Fruit fly (Drosophila melanogaster) whole organism, wandering third instar larva: Measurements from ENCODE around the gene CAH6.

ENCODE experiments used
- Abd-B ChIP-seq: fragments of >200 bp; optimal IDR thresholded peaks from 2 replicates; lab custom pipeline; 2017; ENCODE audit warnings: missing biosample characterization, missing genetic modification characterization
- CG9705 ChIP-seq: fragments of 200-800 bp; sonication (Bioruptor generic); optimal IDR thresholded peaks from 2 replicates; lab custom pipeline; 2018; ENCODE audit warnings: missing biosample characterization, mild to moderate bottlenecking, missing genetic modification characterization
- CrebA ChIP-seq: fragments of 200-800 bp; sonication (Bioruptor generic); optimal IDR thresholded peaks from 2 replicates; lab custom pipeline; 2016; ENCODE audit warnings: missing biosample characterization, mild to moderate bottlenecking, missing genetic modification characterization, borderline replicate concordance
- Dfd ChIP-seq: fragments of >200 bp; optimal IDR thresholded peaks from 2 replicates; lab custom pipeline; 2017; ENCODE audit warnings: missing biosample characterization, missing genetic modification characterization
- Rel ChIP-seq, 2 experiments: fragments of 200-800 bp; sonication (Bioruptor generic) in 1 of 2; optimal IDR thresholded peaks; 2 replicates in 1 of 2; 3 replicates in 1 of 2; lab custom pipeline; 2016 to 2019; ENCODE audit warnings: mild to moderate bottlenecking in 2 of 2, missing biosample characterization in 2 of 2, missing genetic modification characterization in 2 of 2, moderate library complexity in 1 of 2
- dl ChIP-seq, 2 experiments: fragments of 175-275, 200-275 bp in 1 of 2; fragments of 200-275 bp in 1 of 2; sonication (Bioruptor generic); optimal IDR thresholded peaks; lab custom pipeline; 2018; ENCODE audit warnings: mild to moderate bottlenecking in 2 of 2, missing biosample characterization in 2 of 2, missing genetic modification characterization in 2 of 2, moderate library complexity in 2 of 2; ENCODE audit not compliant: partially characterized antibody in 2 of 2, insufficient read depth in 1 of 2
- ey ChIP-seq: fragments of 200-800 bp; sonication (Bioruptor generic); optimal IDR thresholded peaks from 2 replicates; lab custom pipeline; 2016; ENCODE audit warnings: missing biosample characterization, missing genetic modification characterization
- h ChIP-seq: fragments of 200-800 bp; sonication (Bioruptor generic); optimal IDR thresholded peaks from 3 replicates; lab custom pipeline; 2016; ENCODE audit warnings: missing biosample characterization, mild to moderate bottlenecking, missing genetic modification characterization
- jim ChIP-seq: fragments of 175-275, 200-325 bp; sonication (Bioruptor generic); optimal IDR thresholded peaks from 2 replicates; lab custom pipeline; 2016; ENCODE audit warnings: missing biosample characterization, mild to moderate bottlenecking, missing genetic modification characterization
- lola ChIP-seq: fragments of >200 bp; optimal IDR thresholded peaks from 2 replicates; lab custom pipeline; 2017; ENCODE audit warnings: missing biosample characterization, missing genetic modification characterization
- pan ChIP-seq: fragments of >200 bp; optimal IDR thresholded peaks from 2 replicates; lab custom pipeline; 2017
- sv ChIP-seq: fragments of 200-800 bp; sonication (Bioruptor generic); optimal IDR thresholded peaks from 3 replicates; lab custom pipeline; 2016; ENCODE audit warnings: missing biosample characterization, missing genetic modification characterization
- tai ChIP-seq: sonication (Bioruptor generic); optimal IDR thresholded peaks from 2 replicates; lab custom pipeline; 2016; ENCODE audit warnings: missing biosample characterization, missing genetic modification characterization
- usp ChIP-seq: fragments of >200 bp; optimal IDR thresholded peaks from 2 replicates; lab custom pipeline; 2017; ENCODE audit warnings: missing biosample characterization, missing genetic modification characterization

dm6 chr3R:31290195-31290594, 32.8 kb downstream of the CAH6 start:
- TF ChIP-seq tai (GFP tag; lab: Kevin White, UChicago): no peak
- no peak for TF ChIP-seq h (GFP tag; lab: Kevin White, UChicago)
- no peak for TF ChIP-seq CrebA (GFP tag; lab: Kevin White, UChicago)
- no peak for TF ChIP-seq ey
- no peak for TF ChIP-seq Dfd (GFP tag; lab: Kevin White, UChicago)
- TF ChIP-seq Rel (GFP tag; optimal IDR thresholded peaks at IDR 0.05; lab: Kevin White, UChicago): no peak
- TF ChIP-seq Rel (tag; optimal IDR thresholded peaks at IDR 0.05; lab: Kevin White, UChicago): no peak
- TF ChIP-seq dl (GFP tag; optimal IDR thresholded peaks at IDR 0.05; lab: Kevin White, UChicago; ENCODE audit: insufficient read depth in 1 of 2, partially characterized antibody in 2 of 2): no peak
- TF ChIP-seq jim (GFP tag; lab: Kevin White, UChicago): no peak
- TF ChIP-seq usp: no peak
- no peak for TF ChIP-seq Abd-B
- TF ChIP-seq CG9705 (GFP tag; lab: Kevin White, UChicago): no peak
- TF ChIP-seq sv (GFP tag; lab: Kevin White, UChicago): no peak
- TF ChIP-seq pan: no peak
- no peak for TF ChIP-seq lola
